Worm (Caenorhabditis elegans): Measurements from ENCODE around the gene comt-3.
A peak's percentile ranks its signal among the peaks of the same experiment; 100 is the strongest.

The comt-3 gene

ce11 chrV:2109295-2109694 lies 52.0 kb downstream of the comt-3 start, which contains the start of gene ckb-4:
Gene ckb-4 (minus strand): TSS chrV:2109434.
- TF ChIP-seq ztf-7 (tag; optimal IDR thresholded peaks at IDR 0.05) (no peak), ZK337.2 (GFP tag; IDR thresholded peaks at IDR 0.05) (no peak), nhr-25 (tag; optimal IDR thresholded peaks at IDR 0.05; ENCODE audit: borderline replicate concordance, insufficient read depth) (no peak), F37D6.2 (tag; optimal IDR thresholded peaks at IDR 0.05) (no peak), nhr-76 (tag; optimal IDR thresholded peaks at IDR 0.05) (no peak), rbr-2 (tag; optimal IDR thresholded peaks at IDR 0.05) (no peak), hif-1 (tag; optimal IDR thresholded peaks at IDR 0.05) (peak in 1 of 2 experiments; percentile 2), pha-4 (GFP tag; IDR thresholded peaks at IDR 0.05) (no peak), pha-4 (tag; optimal IDR thresholded peaks at IDR 0.05) (peak; percentile 44), D1046.2 (GFP tag; IDR thresholded peaks at IDR 0.05) (no peak), F10B5.3 (tag; optimal IDR thresholded peaks at IDR 0.05) (no peak), nhr-11 (tag; optimal IDR thresholded peaks at IDR 0.05) (peak; percentile 15), ceh-28 (tag; optimal IDR thresholded peaks at IDR 0.05) (no peak), ceh-32 (tag; optimal IDR thresholded peaks at IDR 0.05; ENCODE audit: poor library complexity) (no peak), lin-13 (GFP tag; optimal IDR thresholded peaks at IDR 0.05) (peak; percentile 26), lin-29 (GFP tag; IDR thresholded peaks at IDR 0.05) (no peak), arid-1 (GFP tag; conservative IDR thresholded peaks at IDR 0.05) (no peak), nhr-111 (GFP tag; optimal IDR thresholded peaks at IDR 0.05) (no peak), saeg-2 (GFP tag; IDR thresholded peaks at IDR 0.05) (no peak), nhr-48 (tag; optimal IDR thresholded peaks at IDR 0.05) (no peak), daf-12 (tag; optimal IDR thresholded peaks at IDR 0.05) (no peak), snpc-1.2 (GFP tag; IDR thresholded peaks at IDR 0.05) (no peak), snpc-4 (tag; optimal IDR thresholded peaks at IDR 0.05) (no peak), pqm-1 (tag; optimal IDR thresholded peaks at IDR 0.05) (peak; percentile 4), aha-1 (tag) (peak; percentile 66), lin-15B (tag; optimal IDR thresholded peaks at IDR 0.05) (no peak), zfp-3 (GFP tag; conservative IDR thresholded peaks at IDR 0.05) (no peak), set-16 (GFP tag; IDR thresholded peaks at IDR 0.05) (no peak), tra-1 (GFP tag; IDR thresholded peaks at IDR 0.05) (no peak), dpl-1 (GFP tag; optimal IDR thresholded peaks at IDR 0.05) (peak; percentile 32), ama-1 (optimal IDR thresholded peaks at IDR 0.05) (no peak), lin-39 (tag; optimal IDR thresholded peaks at IDR 0.05) (no peak), mxl-2 (GFP tag; conservative IDR thresholded peaks at IDR 0.05) (no peak), cey-2 (tag; optimal IDR thresholded peaks at IDR 0.05; ENCODE audit: borderline replicate concordance, insufficient read depth) (no peak), madf-5 (GFP tag; IDR thresholded peaks at IDR 0.05) (no peak), gei-8 (GFP tag; optimal IDR thresholded peaks at IDR 0.05) (no peak), nhr-41 (GFP tag; IDR thresholded peaks at IDR 0.05) (no peak), mdt-29 (GFP tag; IDR thresholded peaks at IDR 0.05) (no peak), ceh-62 (tag; optimal IDR thresholded peaks at IDR 0.05) (no peak), jun-1 (tag; optimal IDR thresholded peaks at IDR 0.05) (no peak), nhr-6 (tag; optimal IDR thresholded peaks at IDR 0.05) (peak; percentile 39), php-3 (GFP tag; IDR thresholded peaks at IDR 0.05) (no peak), skn-1 (tag; optimal IDR thresholded peaks at IDR 0.05) (no peak), nhr-77 (tag; optimal IDR thresholded peaks at IDR 0.05) (peak; percentile 10), hlh-11 (tag; optimal IDR thresholded peaks at IDR 0.05) (no peak), T26A8.4 (GFP tag; IDR thresholded peaks at IDR 0.05) (no peak), F49E8.2 (tag; optimal IDR thresholded peaks at IDR 0.05; ENCODE audit: borderline replicate concordance) (no peak), zip-11 (GFP tag; IDR thresholded peaks at IDR 0.05) (no peak), vab-7 (GFP tag; IDR thresholded peaks at IDR 0.05) (no peak), mxl-3 (GFP tag; optimal IDR thresholded peaks at IDR 0.05) (no peak), ceh-20 (GFP tag; IDR thresholded peaks at IDR 0.05) (no peak), zip-2 (tag; optimal IDR thresholded peaks at IDR 0.05) (no peak), zfp-2 (tag; optimal IDR thresholded peaks at IDR 0.05) (no peak)
